Fruit fly (Drosophila melanogaster) whole organism, pupa: ENCODE measurements around the gene lilli.
A peak's percentile ranks its signal among the peaks of the same experiment; 100 is the strongest.

ENCODE experiments used
- CG12605 ChIP-seq: fragments of 200-800 bp; sonication (Bioruptor generic); IDR thresholded peaks from 2 replicates; pipeline ENCODE4 v1.3.6; 2022; ENCODE audit warnings: missing biosample characterization, missing genetic modification characterization
- CG14655 ChIP-seq: fragments of 200-800 bp; sonication (Bioruptor generic); optimal IDR thresholded peaks from 3 replicates; lab custom pipeline; 2017; ENCODE audit warnings: mild to moderate bottlenecking, missing biosample characterization, missing genetic modification reagents, missing genetic modification characterization
- CG17806 ChIP-seq: fragments of 200-800 bp; sonication (Bioruptor generic); optimal IDR thresholded peaks from 2 replicates; lab custom pipeline; 2018; ENCODE audit warnings: missing biosample characterization, mild to moderate bottlenecking, missing genetic modification characterization, moderate library complexity
- CG32121 ChIP-seq: fragments of 200-800 bp; sonication (Bioruptor generic); IDR thresholded peaks from 2 replicates; pipeline ENCODE4 v1.3.6; 2022; ENCODE audit warnings: missing biosample characterization, missing genetic modification characterization
- CG34367 ChIP-seq: fragments of 200-800 bp; sonication (Bioruptor generic); optimal IDR thresholded peaks from 2 replicates; lab custom pipeline; 2018; ENCODE audit warnings: missing biosample characterization, mild to moderate bottlenecking, missing genetic modification characterization
- D1 ChIP-seq: fragments of 200-800 bp; sonication (Bioruptor generic); optimal IDR thresholded peaks from 2 replicates; lab custom pipeline; 2018; ENCODE audit warnings: missing biosample characterization, mild to moderate bottlenecking, missing genetic modification characterization, moderate library complexity
- Ets98B ChIP-seq: fragments of 200-800 bp; sonication (Bioruptor generic); IDR thresholded peaks from 2 replicates; pipeline ENCODE4 v1.3.6; 2022; ENCODE audit warnings: missing biosample characterization, missing genetic modification characterization
- Pif1B ChIP-seq: fragments of 200-800 bp; sonication (Bioruptor generic); optimal IDR thresholded peaks from 3 replicates; lab custom pipeline; 2016; ENCODE audit warnings: missing biosample characterization, missing genetic modification characterization
- gl ChIP-seq: fragments of 200-800 bp; sonication (Bioruptor generic); optimal IDR thresholded peaks from 2 replicates; lab custom pipeline; 2018; ENCODE audit warnings: missing biosample characterization, mild to moderate bottlenecking, missing genetic modification characterization
- rn ChIP-seq: fragments of 200-800 bp; sonication (Bioruptor generic); IDR thresholded peaks from 2 replicates; pipeline ENCODE4 v1.3.6; 2022; ENCODE audit warnings: missing biosample characterization, missing genetic modification characterization

DNA sequence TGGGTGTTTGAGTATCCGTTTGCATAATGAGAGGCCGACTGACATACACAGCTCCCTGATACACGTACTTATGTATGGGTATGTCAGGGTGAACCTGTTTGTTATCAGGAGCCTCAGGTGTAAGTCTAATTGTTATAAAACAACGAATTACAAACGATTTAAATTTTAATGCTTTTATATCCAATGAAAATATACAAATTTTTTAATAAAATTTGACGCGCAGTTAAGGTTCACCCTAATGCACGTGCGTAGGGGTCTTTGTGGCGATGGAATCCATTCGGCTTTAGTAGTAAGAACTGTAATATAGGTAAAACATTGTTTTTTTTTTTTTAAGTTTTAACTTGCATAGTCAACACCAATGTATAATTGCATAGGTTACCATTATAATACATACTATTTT, 58.8 kb downstream of the lilli start:
- TF ChIP-seq Pif1B (GFP tag; lab: Kevin White, UChicago) (peak; percentile 65), rn (GFP tag; lab: Robert Waterston, UW) (no peak), D1 (tag; lab: Kevin White, UChicago) (no peak), CG34367 (tag; lab: Kevin White, UChicago) (peak; percentile 34), CG17806 (tag; lab: Kevin White, UChicago) (peak; percentile 39), Ets98B (GFP tag; lab: Robert Waterston, UW) (peak; percentile 58; the same call in 1 of the 2 replicates), CG14655 (GFP tag; lab: Kevin White, UChicago) (peak; percentile 58), gl (no peak), CG12605 (GFP tag; lab: Robert Waterston, UW) (peak; percentile 44), CG32121 (GFP tag; lab: Robert Waterston, UW) (no peak; the same call in 1 of the 2 replicates)
